Fruit fly (Drosophila melanogaster) whole organism, embryonic: Measurements from ENCODE around the gene Dhc93AB.

Source experiments
- Adf1 ChIP-seq: fragments of 200-800 bp; sonication (Bioruptor generic); IDR thresholded peaks from 2 replicates; pipeline ENCODE4 v1.3.6; 2022; ENCODE audit warnings: missing biosample characterization, missing genetic modification characterization
- Aef1 ChIP-seq: fragments of 200-800 bp; sonication (Bioruptor generic); IDR thresholded peaks from 3 replicates; pipeline ENCODE4 v1.3.6; 2022; ENCODE audit warnings: missing biosample characterization, missing genetic modification characterization
- Atf-2 ChIP-seq: fragments of 200-800 bp; sonication (Bioruptor generic); optimal IDR thresholded peaks from 2 replicates; lab custom pipeline; 2016; ENCODE audit warnings: missing biosample characterization, missing genetic modification characterization
- Awh ChIP-seq: fragments of 200-800 bp; sonication (Bioruptor generic); IDR thresholded peaks from 2 replicates; pipeline ENCODE4, ENCODE4 v1.3.6; 2022; ENCODE audit warnings: missing biosample characterization, missing genetic modification characterization
- CG11560 ChIP-seq: fragments of 200-800 bp; sonication (Bioruptor generic); IDR thresholded peaks from 3 replicates; pipeline ENCODE4 v1.3.6; 2022; ENCODE audit warnings: missing biosample characterization, missing genetic modification characterization
- CG11695 ChIP-seq: fragments of 200-800 bp; sonication (Bioruptor generic); IDR thresholded peaks from 3 replicates; pipeline ENCODE4 v1.3.6; 2022; ENCODE audit warnings: missing biosample characterization, missing genetic modification characterization
- CG12744 ChIP-seq: fragments of 200-800 bp; sonication (Bioruptor generic); optimal IDR thresholded peaks from 2 replicates; lab custom pipeline; 2016; ENCODE audit warnings: missing biosample characterization, missing genetic modification characterization
- CG13296 ChIP-seq: fragments of 200-800 bp; sonication (Bioruptor generic); optimal IDR thresholded peaks from 3 replicates; lab custom pipeline; 2018; ENCODE audit warnings: missing biosample characterization, mild to moderate bottlenecking, missing genetic modification characterization
- CG14965 ChIP-seq: fragments of 200-800 bp; sonication (Bioruptor generic); optimal IDR thresholded peaks from 2 replicates; lab custom pipeline; 2016; ENCODE audit warnings: missing biosample characterization, missing genetic modification characterization, borderline replicate concordance
- CG15514 ChIP-seq: fragments of 200-800 bp; sonication (Bioruptor generic); optimal IDR thresholded peaks from 3 replicates; lab custom pipeline; 2017; ENCODE audit warnings: missing biosample characterization, missing genetic modification characterization, mild to moderate bottlenecking, moderate library complexity, missing genetic modification reagents
- CG18764 ChIP-seq: fragments of 200-800 bp; sonication (Bioruptor generic); optimal IDR thresholded peaks from 3 replicates; lab custom pipeline; 2016; ENCODE audit warnings: missing biosample characterization, missing genetic modification characterization
- CG2116 ChIP-seq: fragments of 200-800 bp; sonication (Bioruptor generic); optimal IDR thresholded peaks from 3 replicates; lab custom pipeline; 2018; ENCODE audit warnings: missing biosample characterization, mild to moderate bottlenecking, missing genetic modification characterization
- CG2199 ChIP-seq: fragments of 200-800 bp; sonication (Bioruptor generic); IDR thresholded peaks from 3 replicates; pipeline ENCODE4 v1.3.6; 2022; ENCODE audit warnings: missing biosample characterization, missing genetic modification characterization
- CG3163 ChIP-seq: fragments of 200-800 bp; sonication (Bioruptor generic); optimal IDR thresholded peaks from 3 replicates; lab custom pipeline; 2016; ENCODE audit warnings: missing biosample characterization, missing genetic modification characterization
- CG34376 ChIP-seq: fragments of 200-800 bp; sonication (Bioruptor generic); optimal IDR thresholded peaks from 2 replicates; lab custom pipeline; 2018; ENCODE audit warnings: missing biosample characterization, mild to moderate bottlenecking, missing genetic modification characterization
- CG3726 ChIP-seq: fragments of 200-800 bp; sonication (Bioruptor generic); IDR thresholded peaks from 3 replicates; pipeline ENCODE4, ENCODE4 v1.3.6; 2022; ENCODE audit warnings: missing biosample characterization, missing genetic modification characterization
- CG3847 ChIP-seq: fragments of 200-800 bp; sonication (Bioruptor generic); IDR thresholded peaks from 2 replicates; pipeline ENCODE4 v1.3.6; 2022; ENCODE audit warnings: missing biosample characterization, missing genetic modification characterization
- CG6254 ChIP-seq: fragments of 200-800 bp; sonication (Bioruptor generic); optimal IDR thresholded peaks from 3 replicates; lab custom pipeline; 2017; ENCODE audit warnings: mild to moderate bottlenecking, missing biosample characterization, missing genetic modification reagents, missing genetic modification characterization
- CG7271 ChIP-seq: fragments of 200-800 bp; sonication (Bioruptor generic); optimal IDR thresholded peaks from 2 replicates; lab custom pipeline; 2018; ENCODE audit warnings: missing biosample characterization, mild to moderate bottlenecking, missing genetic modification characterization, moderate library complexity
- CG7556 ChIP-seq: fragments of 200-800 bp; sonication (Bioruptor generic); optimal IDR thresholded peaks from 2 replicates; lab custom pipeline; 2017; ENCODE audit warnings: missing biosample characterization, mild to moderate bottlenecking, missing genetic modification characterization
- CG7839 ChIP-seq: fragments of 200-800 bp; sonication (Bioruptor generic); optimal IDR thresholded peaks from 3 replicates; lab custom pipeline; 2018; ENCODE audit warnings: missing biosample characterization, mild to moderate bottlenecking, missing genetic modification characterization, moderate library complexity
- E2f1 ChIP-seq: fragments of 200-800 bp; sonication (Bioruptor generic); IDR thresholded peaks from 2 replicates; pipeline ENCODE4 v1.3.6; 2022; ENCODE audit warnings: missing biosample characterization, missing genetic modification characterization
- Ets65A ChIP-seq: fragments of 200-800 bp; sonication (Bioruptor generic); peaks from one replicate; lab custom pipeline; 2016; ENCODE audit warnings: missing biosample characterization, missing genetic modification characterization
- Fer1 ChIP-seq: fragments of 200-800 bp; sonication (Bioruptor generic); optimal IDR thresholded peaks from 2 replicates; lab custom pipeline; 2017; ENCODE audit warnings: missing biosample characterization, mild to moderate bottlenecking, missing genetic modification characterization
- Mad ChIP-seq: fragments of 200-800 bp; sonication (Bioruptor generic); optimal IDR thresholded peaks from 2 replicates; lab custom pipeline; 2016; ENCODE audit warnings: missing biosample characterization, missing genetic modification characterization
- NfI ChIP-seq: fragments of 200-800 bp; sonication (Bioruptor generic); optimal IDR thresholded peaks from 3 replicates; lab custom pipeline; 2018; ENCODE audit warnings: missing biosample characterization, mild to moderate bottlenecking, missing genetic modification characterization, moderate library complexity
- Optix ChIP-seq: fragments of 200-800 bp; sonication (Bioruptor generic); IDR thresholded peaks from 3 replicates; pipeline ENCODE4 v1.3.6; 2022; ENCODE audit warnings: missing biosample characterization, missing genetic modification characterization
- PHDP ChIP-seq: fragments of 200-800 bp; sonication (Bioruptor generic); optimal IDR thresholded peaks from 3 replicates; lab custom pipeline; 2018; ENCODE audit warnings: missing biosample characterization, mild to moderate bottlenecking, missing genetic modification characterization, moderate library complexity
- Sox102F ChIP-seq: fragments of 200-800 bp; sonication (Bioruptor generic); optimal IDR thresholded peaks from 2 replicates; lab custom pipeline; 2018; ENCODE audit warnings: missing biosample characterization, mild to moderate bottlenecking, missing genetic modification characterization, moderate library complexity
- Stat92E ChIP-seq, 3 experiments: fragments of >200 bp in 2 of 3; fragments of 200-800 bp in 1 of 3; sonication (Bioruptor generic) in 1 of 3; optimal IDR thresholded peaks; 2 replicates each; lab custom pipeline; 2017 to 2019; ENCODE audit warnings: missing biosample characterization in 3 of 3, missing genetic modification characterization in 3 of 3, mild to moderate bottlenecking in 1 of 3, moderate library complexity in 1 of 3
- ase ChIP-seq: fragments of 200-800 bp; sonication (Bioruptor generic); IDR thresholded peaks from 3 replicates; pipeline ENCODE4 v1.3.6; 2022; ENCODE audit warnings: missing biosample characterization, missing genetic modification characterization
- corto ChIP-seq: fragments of 200-800 bp; sonication (Bioruptor generic); optimal IDR thresholded peaks from 2 replicates; lab custom pipeline; 2016; ENCODE audit warnings: missing biosample characterization, mild to moderate bottlenecking, missing genetic modification characterization, moderate library complexity
- crol ChIP-seq: fragments of 200-800 bp; sonication (Bioruptor generic); IDR thresholded peaks from 2 replicates; pipeline ENCODE4 v1.3.6; 2022; ENCODE audit warnings: missing biosample characterization, missing genetic modification characterization
- dimm ChIP-seq: fragments of 200-800 bp; sonication (Bioruptor generic); IDR thresholded peaks from 2 replicates; pipeline ENCODE4 v1.3.6; 2022; ENCODE audit warnings: missing biosample characterization, missing genetic modification characterization
- ems ChIP-seq: fragments of 200-800 bp; sonication (Bioruptor generic); optimal IDR thresholded peaks from 3 replicates; lab custom pipeline; 2016; ENCODE audit warnings: missing biosample characterization, missing genetic modification characterization
- en ChIP-seq: fragments of 200-800 bp; sonication (Bioruptor generic); optimal IDR thresholded peaks from 2 replicates; lab custom pipeline; 2016; ENCODE audit warnings: missing biosample characterization, missing genetic modification characterization
- exex ChIP-seq: fragments of 200-800 bp; sonication (Bioruptor generic); optimal IDR thresholded peaks from 4 replicates; lab custom pipeline; 2018; ENCODE audit warnings: missing biosample characterization, mild to moderate bottlenecking, missing genetic modification characterization, moderate library complexity
- ftz-f1 ChIP-seq: fragments of 200-800 bp; sonication (Bioruptor generic); optimal IDR thresholded peaks from 2 replicates; lab custom pipeline; 2016; ENCODE audit warnings: missing biosample characterization, missing genetic modification characterization
- grn ChIP-seq: fragments of 200-800 bp; sonication (Bioruptor generic); optimal IDR thresholded peaks from 3 replicates; lab custom pipeline; 2017; ENCODE audit warnings: missing biosample characterization, missing genetic modification characterization
- h ChIP-seq: fragments of >200 bp; optimal IDR thresholded peaks from 2 replicates; lab custom pipeline; 2017
- hbn ChIP-seq: fragments of 200-800 bp; sonication (Bioruptor generic); IDR thresholded peaks from 2 replicates; pipeline ENCODE4 v1.3.6; 2022; ENCODE audit warnings: missing biosample characterization, missing genetic modification characterization; ENCODE audit not compliant: partially characterized antibody
- kni ChIP-seq: fragments of 200-800 bp; sonication (Bioruptor generic); optimal IDR thresholded peaks from 3 replicates; lab custom pipeline; 2017; ENCODE audit warnings: mild to moderate bottlenecking, missing biosample characterization, missing genetic modification reagents, missing genetic modification characterization
- psq ChIP-seq: fragments of 200-800 bp; sonication (Bioruptor generic); optimal IDR thresholded peaks from 2 replicates; lab custom pipeline; 2017; ENCODE audit warnings: missing biosample characterization, missing genetic modification characterization
- pum ChIP-seq: fragments of 200-800 bp; sonication (Bioruptor generic); optimal IDR thresholded peaks from 2 replicates; lab custom pipeline; 2016; ENCODE audit warnings: missing biosample characterization, missing genetic modification characterization
- rib ChIP-seq: fragments of 200-800 bp; sonication (Bioruptor generic); IDR thresholded peaks from 2 replicates; pipeline ENCODE4 v1.3.6; 2022; ENCODE audit warnings: missing biosample characterization, missing genetic modification characterization
- row ChIP-seq: fragments of 200-800 bp; sonication (Bioruptor generic); IDR thresholded peaks from 3 replicates; pipeline ENCODE4 v1.3.6; 2022; ENCODE audit warnings: missing biosample characterization, missing genetic modification characterization
- seq ChIP-seq: fragments of 200-800 bp; sonication (Bioruptor generic); IDR thresholded peaks from 2 replicates; pipeline ENCODE4 v1.3.6; 2022; ENCODE audit warnings: missing biosample characterization, missing genetic modification characterization
- sob ChIP-seq: fragments of 200-800 bp; sonication (Bioruptor generic); IDR thresholded peaks from 2 replicates; pipeline ENCODE4 v1.3.6; 2022; ENCODE audit warnings: missing biosample characterization, missing genetic modification characterization
- trem ChIP-seq: fragments of 200-800 bp; optimal IDR thresholded peaks from 3 replicates; lab custom pipeline; 2019; ENCODE audit warnings: missing biosample characterization, mild to moderate bottlenecking, missing genetic modification characterization, moderate library complexity
- ttk ChIP-seq: fragments of 200-800 bp; sonication (Bioruptor generic); IDR thresholded peaks from 2 replicates; pipeline ENCODE4 v2.1.2; 2022; ENCODE audit warnings: missing biosample characterization, missing genetic modification characterization
- tx ChIP-seq: fragments of 200-800 bp; sonication (Bioruptor generic); optimal IDR thresholded peaks from 2 replicates; lab custom pipeline; 2016; ENCODE audit warnings: missing biosample characterization, missing genetic modification characterization
- vnd ChIP-seq: fragments of 200-800 bp; sonication (Bioruptor generic); IDR thresholded peaks from 3 replicates; pipeline ENCODE4 v1.3.6; 2022; ENCODE audit warnings: missing biosample characterization, missing genetic modification characterization; ENCODE audit not compliant: partially characterized antibody
- vvl ChIP-seq: fragments of 200-800 bp; sonication (Bioruptor generic); IDR thresholded peaks from 2 replicates; pipeline ENCODE4 v1.3.6; 2022; ENCODE audit warnings: missing biosample characterization, missing genetic modification characterization

Dhc93AB gene

dm6 chr3R:21073141-21073540 is 30.8 kb upstream of the Dhc93AB start, which contains the start of gene r-l (continued):
- TF ChIP-seq crol (GFP tag; lab: Robert Waterston, UW) (no peak), Fer1 (peak; percentile 27), Optix (GFP tag; lab: Robert Waterston, UW) (no peak), ase (no peak), dimm (GFP tag; lab: Robert Waterston, UW) (no peak), Sox102F (GFP tag; lab: Kevin White, UChicago) (no peak), ftz-f1 (GFP tag; lab: Kevin White, UChicago) (peak; percentile 80), sob (GFP tag; lab: Robert Waterston, UW) (0 out of 2 replicates have a peak, but pooled peaks have one; percentile 19), CG2116 (GFP tag; lab: Kevin White, UChicago) (peak; percentile 73), CG3726 (no peak), corto (GFP tag; lab: Kevin White, UChicago) (no peak), rib (GFP tag; lab: Robert Waterston, UW) (no peak), CG15514 (peak; percentile 89), kni (GFP tag; lab: Kevin White, UChicago) (no peak), CG3847 (GFP tag; lab: Robert Waterston, UW) (peak; percentile 64), Stat92E (GFP tag; optimal IDR thresholded peaks at IDR 0.05; lab: Kevin White, UChicago) (no peak), row (GFP tag; lab: Robert Waterston, UW) (peak; percentile 31; the same call in 1 of the 3 replicates), ttk (GFP tag; lab: Robert Waterston, UW) (no peak), CG3163 (GFP tag; lab: Kevin White, UChicago) (no peak), seq (GFP tag; lab: Robert Waterston, UW) (no peak), CG13296 (GFP tag; lab: Kevin White, UChicago) (no peak), Aef1 (GFP tag; lab: Robert Waterston, UW) (no peak), Adf1 (GFP tag; lab: Robert Waterston, UW) (no peak), CG14965 (no peak), CG11560 (tag; lab: Robert Waterston, UW) (no peak), PHDP (no peak), vnd (GFP tag; lab: Robert Waterston, UW) (no peak), psq (no peak), CG7271 (tag; lab: Kevin White, UChicago) (no peak), CG6254 (GFP tag; lab: Kevin White, UChicago) (no peak), trem (tag; lab: Kevin White, UChicago) (peak; percentile 48), tx (GFP tag; lab: Kevin White, UChicago) (no peak), CG7839 (tag; lab: Kevin White, UChicago) (no peak), Atf-2 (GFP tag; lab: Kevin White, UChicago) (no peak), vvl (GFP tag; lab: Robert Waterston, UW) (no peak), grn (peak; percentile 43), en (no peak), E2f1 (GFP tag; lab: Robert Waterston, UW) (no peak), CG12744 (GFP tag; lab: Kevin White, UChicago) (no peak), CG11695 (GFP tag; lab: Robert Waterston, UW) (no peak), ems (GFP tag; lab: Kevin White, UChicago) (no peak), NfI (no peak), Ets65A (GFP tag; lab: Kevin White, UChicago) (no peak), CG2199 (no peak), CG18764 (GFP tag; lab: Kevin White, UChicago) (no peak), pum (GFP tag; lab: Kevin White, UChicago) (no peak), Mad (GFP tag; lab: Kevin White, UChicago) (no peak), Awh (no peak), CG7556 (GFP tag; lab: Kevin White, UChicago) (no peak), exex (tag; lab: Kevin White, UChicago) (peak; percentile 81), h (lab: Kevin White, UChicago) (no peak), CG34376 (GFP tag; lab: Kevin White, UChicago) (peak; percentile 0), hbn (no peak; the same call in 1 of the 2 replicates)
